Worm (Caenorhabditis elegans) whole organism, L3 larva: ENCODE measurements around the gene ace-1.
A peak's percentile ranks its signal among the peaks of the same experiment; 100 is the strongest.

Experiments used
- ama-1 ChIP-seq: fragments of 150-350 bp; optimal IDR thresholded peaks from 2 replicates; lab custom pipeline; 2018
- ceh-28 ChIP-seq: fragments of 150-350 bp; optimal IDR thresholded peaks from 2 replicates; lab custom pipeline; 2014; ENCODE audit warnings: missing biosample characterization, missing genetic modification reagents, missing genetic modification characterization
- daf-12 ChIP-seq: fragments of 150-350 bp; optimal IDR thresholded peaks from 2 replicates; lab custom pipeline; 2014; ENCODE audit warnings: missing biosample characterization, missing genetic modification reagents, missing genetic modification characterization
- lin-39 ChIP-seq: fragments of 150-350 bp; optimal IDR thresholded peaks from 2 replicates; lab custom pipeline; 2018; ENCODE audit warnings: missing biosample characterization, missing genetic modification reagents, missing genetic modification characterization
- lsy-12 ChIP-seq: sonication (generic microtip); optimal IDR thresholded peaks from 2 replicates; lab custom pipeline; 2016; ENCODE audit warnings: mild to moderate bottlenecking, missing genetic modification characterization, missing compliant biosample characterization
- nhr-11 ChIP-seq: fragments of 150-350 bp; optimal IDR thresholded peaks from 2 replicates; lab custom pipeline; 2014; ENCODE audit warnings: missing biosample characterization, missing genetic modification characterization
- nhr-12 ChIP-seq: fragments of 150-350 bp; optimal IDR thresholded peaks from 2 replicates; lab custom pipeline; 2014; ENCODE audit warnings: missing biosample characterization, missing genetic modification characterization
- nhr-23 ChIP-seq: fragments of 150-350 bp; optimal IDR thresholded peaks from 2 replicates; lab custom pipeline; 2014; ENCODE audit warnings: missing biosample characterization, missing genetic modification reagents, missing genetic modification characterization
- nhr-25 ChIP-seq: sonication (generic microtip); optimal IDR thresholded peaks from 2 replicates; lab custom pipeline; 2017; ENCODE audit warnings: missing biosample characterization, missing genetic modification characterization
- nhr-43 ChIP-seq: sonication (generic microtip); optimal IDR thresholded peaks from 2 replicates; lab custom pipeline; 2016; ENCODE audit warnings: mild to moderate bottlenecking, missing genetic modification characterization, missing compliant biosample characterization; ENCODE audit not compliant: poor library complexity, severe bottlenecking
- nhr-67 ChIP-seq: fragments of 150-350 bp; optimal IDR thresholded peaks from 2 replicates; lab custom pipeline; 2014; ENCODE audit warnings: missing biosample characterization, missing genetic modification characterization
- nhr-76 ChIP-seq: fragments of 150-350 bp; sonication (generic microtip); optimal IDR thresholded peaks from 5 replicates; lab custom pipeline; 2014; ENCODE audit warnings: missing biosample characterization, missing genetic modification characterization
- snpc-4 ChIP-seq: fragments of 150-350 bp; optimal IDR thresholded peaks from 2 replicates; lab custom pipeline; 2014; ENCODE audit warnings: missing biosample characterization, missing genetic modification characterization
- unc-62 ChIP-seq: fragments of 150-350 bp; sonication (generic microtip); optimal IDR thresholded peaks from 4 replicates; lab custom pipeline; 2014; ENCODE audit warnings: missing biosample characterization, missing genetic modification reagents, missing genetic modification characterization

- TF ChIP-seq nhr-43 (tag; lab: Kevin White, UChicago) (no peak), ceh-28 (tag; lab: Kevin White, UChicago) (peak; percentile 13), nhr-67 (tag; lab: Kevin White, UChicago) (no peak), nhr-12 (tag; lab: Kevin White, UChicago) (no peak), nhr-11 (no peak), nhr-23 (peak; percentile 43), lsy-12 (no peak), nhr-25 (tag; lab: Kevin White, UChicago) (peak; percentile 58), nhr-76 (tag; lab: Kevin White, UChicago) (no peak), snpc-4 (tag; lab: Kevin White, UChicago) (no peak), ama-1 (lab: Kevin White, UChicago) (no peak), unc-62 (no peak), daf-12 (tag; lab: Kevin White, UChicago) (no peak), lin-39 (tag; lab: Kevin White, UChicago) (no peak)
Measured at ce11 chrX:16414572-16414971, 47.5 kb downstream of the ace-1 start.
